Worm (Caenorhabditis elegans): ENCODE results near the gene phf-30.

phf-30 gene

DNA sequence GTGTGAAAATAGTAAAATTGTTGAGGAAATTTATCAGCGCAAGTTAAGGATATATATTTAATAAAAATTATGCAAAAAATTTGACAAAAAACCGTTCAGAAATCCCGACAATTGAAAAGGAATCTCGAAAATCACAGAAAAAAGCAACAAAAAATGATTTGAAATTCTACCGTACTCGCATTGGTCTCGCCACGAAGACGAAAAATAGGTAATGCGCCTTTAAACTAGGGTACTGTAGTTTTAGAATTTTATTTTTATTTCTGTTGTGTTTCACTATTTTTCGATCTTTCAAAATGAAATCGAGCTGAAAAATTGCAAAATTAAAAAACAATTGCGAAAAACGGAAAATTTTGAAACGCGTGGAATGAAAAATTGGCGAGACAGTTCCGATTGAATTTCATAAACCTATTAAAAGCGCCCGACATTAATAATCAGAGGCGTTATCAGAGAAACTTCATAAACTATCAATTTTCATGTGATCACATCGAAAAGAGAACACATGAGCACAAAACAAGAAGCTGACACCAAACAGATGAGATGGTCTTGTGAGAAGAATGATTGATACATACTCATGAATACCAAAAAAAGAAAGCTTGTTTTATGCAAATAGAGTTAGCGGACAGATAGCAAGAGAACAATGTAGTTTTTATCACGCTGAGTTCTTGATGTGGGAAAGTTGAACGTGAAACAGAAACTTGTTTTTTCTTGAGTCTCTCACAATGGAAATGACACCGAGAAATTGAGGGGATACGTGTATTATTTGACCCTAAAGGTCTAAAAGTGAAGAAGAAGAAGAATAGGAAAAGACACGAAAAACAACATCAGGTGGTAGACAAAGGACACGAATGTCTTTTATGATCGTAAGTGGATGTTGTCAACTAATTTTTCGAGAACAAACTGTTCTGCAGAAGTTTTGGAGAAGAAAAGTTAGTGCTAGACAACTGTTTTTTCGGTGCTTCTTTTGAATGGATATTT lies 43.7 kb upstream of the phf-30 start (continued):
- no peak for TF ChIP-seq vab-7 (GFP tag; IDR thresholded peaks at IDR 0.05)
- no peak for TF ChIP-seq Y105C5A.15 (GFP tag; IDR thresholded peaks at IDR 0.05)
- TF ChIP-seq zip-11 (GFP tag; IDR thresholded peaks at IDR 0.05): no peak
- TF ChIP-seq egl-27 (tag; optimal IDR thresholded peaks at IDR 0.05): no peak
- peak; percentile 78 for TF ChIP-seq php-3 (GFP tag; IDR thresholded peaks at IDR 0.05)
- TF ChIP-seq nhr-102 (tag; optimal IDR thresholded peaks at IDR 0.05): no peak
- no peak for TF ChIP-seq ceh-62 (tag; optimal IDR thresholded peaks at IDR 0.05)
- TF ChIP-seq aha-1 (tag): no peak
- no peak for TF ChIP-seq dmd-9 (GFP tag; IDR thresholded peaks at IDR 0.05)
- no peak for TF ChIP-seq spr-3 (GFP tag; optimal IDR thresholded peaks at IDR 0.05)
- TF ChIP-seq F44E2.7 (GFP tag; IDR thresholded peaks at IDR 0.05): no peak
- no peak for TF ChIP-seq lin-13 (GFP tag; optimal IDR thresholded peaks at IDR 0.05)
- TF ChIP-seq nhr-76 (tag; optimal IDR thresholded peaks at IDR 0.05): no peak
- TF ChIP-seq ceh-82 (tag; optimal IDR thresholded peaks at IDR 0.05): no peak
- no peak for TF ChIP-seq T26A8.4 (GFP tag; IDR thresholded peaks at IDR 0.05)
- no peak for TF ChIP-seq daf-12 (tag; optimal IDR thresholded peaks at IDR 0.05)
- no peak for TF ChIP-seq nhr-41 (GFP tag; IDR thresholded peaks at IDR 0.05)
- TF ChIP-seq daf-8 (GFP tag; IDR thresholded peaks at IDR 0.05): no peak
- peak; percentile 87 for TF ChIP-seq dve-1 (tag; optimal IDR thresholded peaks at IDR 0.05; ENCODE audit: insufficient read depth)
- no peak for TF ChIP-seq F37D6.2 (tag; optimal IDR thresholded peaks at IDR 0.05)
- no peak for TF ChIP-seq egl-43 (GFP tag; IDR thresholded peaks at IDR 0.05)
- TF ChIP-seq rbr-2 (tag; optimal IDR thresholded peaks at IDR 0.05): no peak
- peak; percentile 86 for TF ChIP-seq dmd-6 (GFP tag; IDR thresholded peaks at IDR 0.05)
- TF ChIP-seq aly-2 (tag; optimal IDR thresholded peaks at IDR 0.05): no peak
- no peak for TF ChIP-seq ces-1 (GFP tag; optimal IDR thresholded peaks at IDR 0.05)
- TF ChIP-seq arid-1 (GFP tag; conservative IDR thresholded peaks at IDR 0.05): no peak
- no peak for TF ChIP-seq dpl-1 (GFP tag; optimal IDR thresholded peaks at IDR 0.05)
- TF ChIP-seq F49E8.2 (tag; optimal IDR thresholded peaks at IDR 0.05; ENCODE audit: borderline replicate concordance): peak; percentile 12
- no peak for TF ChIP-seq F26F4.8 (GFP tag; conservative IDR thresholded peaks at IDR 0.05)
- TF ChIP-seq ceh-20 (GFP tag; IDR thresholded peaks at IDR 0.05): 0 out of 2 replicates have a peak, but pooled peaks have one; percentile 35
- TF ChIP-seq duxl-1 (tag; optimal IDR thresholded peaks at IDR 0.05; ENCODE audit: poor library complexity): no peak
- no peak for TF ChIP-seq tag-97 (GFP tag; IDR thresholded peaks at IDR 0.05)
- no peak for TF ChIP-seq spr-1 (tag; optimal IDR thresholded peaks at IDR 0.05)
- no peak for TF ChIP-seq ZK337.2 (GFP tag; IDR thresholded peaks at IDR 0.05)
- TF ChIP-seq unc-130 (GFP tag; optimal IDR thresholded peaks at IDR 0.05): no peak
- no peak for TF ChIP-seq D1046.2 (GFP tag; IDR thresholded peaks at IDR 0.05)
- TF ChIP-seq daf-16 (GFP tag; optimal IDR thresholded peaks at IDR 0.05): no peak
- peak; percentile 76 for TF ChIP-seq daf-16 (tag; optimal IDR thresholded peaks at IDR 0.05)
- TF ChIP-seq nhr-111 (GFP tag; optimal IDR thresholded peaks at IDR 0.05): no peak
- no peak for TF ChIP-seq lin-39 (tag; optimal IDR thresholded peaks at IDR 0.05)
- TF ChIP-seq hif-1 (tag; optimal IDR thresholded peaks at IDR 0.05): no peak
- no peak for TF ChIP-seq Y5F2A.4 (GFP tag; optimal IDR thresholded peaks at IDR 0.05)
- TF ChIP-seq lir-3 (tag; optimal IDR thresholded peaks at IDR 0.05): no peak
- TF ChIP-seq lin-1 (GFP tag; IDR thresholded peaks at IDR 0.05): peak; percentile 46; the same call in 1 of the 2 replicates
- TF ChIP-seq ceh-32 (tag; optimal IDR thresholded peaks at IDR 0.05; ENCODE audit: poor library complexity): no peak
- TF ChIP-seq hlh-11 (tag; optimal IDR thresholded peaks at IDR 0.05): peak; percentile 93
- TF ChIP-seq nhr-48 (tag; optimal IDR thresholded peaks at IDR 0.05): peak; percentile 46
- peak in 1 of 2 experiments; percentile 44 for TF ChIP-seq mdl-1 (tag; optimal IDR thresholded peaks at IDR 0.05)
- no peak for TF ChIP-seq mdt-29 (GFP tag; IDR thresholded peaks at IDR 0.05)
- no peak for TF ChIP-seq zag-1 (tag; optimal IDR thresholded peaks at IDR 0.05)

Data from whole organism, L4 larva.